Fruit fly (Drosophila melanogaster) whole organism, pupa: Measurements from ENCODE around the gene verm.
A peak's percentile ranks its signal among the peaks of the same experiment; 100 is the strongest.

Experiments
- CG10348 ChIP-seq: fragments of 200-800 bp; sonication (Bioruptor generic); IDR thresholded peaks from 2 replicates; pipeline ENCODE4 v1.3.6; 2022; ENCODE audit warnings: missing biosample characterization, missing genetic modification characterization
- CG12605 ChIP-seq: fragments of 200-800 bp; sonication (Bioruptor generic); IDR thresholded peaks from 2 replicates; pipeline ENCODE4 v1.3.6; 2022; ENCODE audit warnings: missing biosample characterization, missing genetic modification characterization
- CG13204 ChIP-seq: fragments of 200-800 bp; sonication (Bioruptor generic); optimal IDR thresholded peaks from 2 replicates; lab custom pipeline; 2018; ENCODE audit warnings: missing biosample characterization, mild to moderate bottlenecking, missing genetic modification characterization, moderate library complexity
- CG14655 ChIP-seq: fragments of 200-800 bp; sonication (Bioruptor generic); optimal IDR thresholded peaks from 3 replicates; lab custom pipeline; 2017; ENCODE audit warnings: mild to moderate bottlenecking, missing biosample characterization, missing genetic modification reagents, missing genetic modification characterization
- CG15710 ChIP-seq: fragments of 200-800 bp; sonication (Bioruptor generic); optimal IDR thresholded peaks from 2 replicates; lab custom pipeline; 2018; ENCODE audit warnings: missing biosample characterization, mild to moderate bottlenecking, missing genetic modification characterization, moderate library complexity
- CG17806 ChIP-seq: fragments of 200-800 bp; sonication (Bioruptor generic); optimal IDR thresholded peaks from 2 replicates; lab custom pipeline; 2018; ENCODE audit warnings: missing biosample characterization, mild to moderate bottlenecking, missing genetic modification characterization, moderate library complexity
- CG32121 ChIP-seq: fragments of 200-800 bp; sonication (Bioruptor generic); IDR thresholded peaks from 2 replicates; pipeline ENCODE4 v1.3.6; 2022; ENCODE audit warnings: missing biosample characterization, missing genetic modification characterization
- CG34367 ChIP-seq: fragments of 200-800 bp; sonication (Bioruptor generic); optimal IDR thresholded peaks from 2 replicates; lab custom pipeline; 2018; ENCODE audit warnings: missing biosample characterization, mild to moderate bottlenecking, missing genetic modification characterization
- CG4496 ChIP-seq: fragments of 200-800 bp; sonication (Bioruptor generic); IDR thresholded peaks from 3 replicates; pipeline ENCODE4 v1.3.6; 2022; ENCODE audit warnings: missing biosample characterization, missing genetic modification characterization
- CG8159 ChIP-seq: fragments of 200-800 bp; sonication (Bioruptor generic); optimal IDR thresholded peaks from 3 replicates; lab custom pipeline; 2018; ENCODE audit warnings: missing biosample characterization, mild to moderate bottlenecking, missing genetic modification characterization, moderate library complexity
- CG8301 ChIP-seq: fragments of 200-800 bp; sonication (Bioruptor generic); optimal IDR thresholded peaks from 2 replicates; lab custom pipeline; 2018; ENCODE audit warnings: missing biosample characterization, mild to moderate bottlenecking, missing genetic modification characterization
- CG9948 ChIP-seq: fragments of 200-800 bp; sonication (Bioruptor generic); optimal IDR thresholded peaks from 2 replicates; lab custom pipeline; 2018; ENCODE audit warnings: missing biosample characterization, mild to moderate bottlenecking, missing genetic modification characterization, moderate library complexity
- D1 ChIP-seq: fragments of 200-800 bp; sonication (Bioruptor generic); optimal IDR thresholded peaks from 2 replicates; lab custom pipeline; 2018; ENCODE audit warnings: missing biosample characterization, mild to moderate bottlenecking, missing genetic modification characterization, moderate library complexity
- EcR ChIP-seq: fragments of 200-800 bp; sonication (Bioruptor generic); optimal IDR thresholded peaks from 3 replicates; lab custom pipeline; 2019; ENCODE audit warnings: missing biosample characterization, missing genetic modification characterization, mild to moderate bottlenecking, moderate library complexity, missing genetic modification reagents
- Ets98B ChIP-seq: fragments of 200-800 bp; sonication (Bioruptor generic); IDR thresholded peaks from 2 replicates; pipeline ENCODE4 v1.3.6; 2022; ENCODE audit warnings: missing biosample characterization, missing genetic modification characterization
- Pif1A ChIP-seq: fragments of 200-800 bp; sonication (Bioruptor generic); optimal IDR thresholded peaks from 3 replicates; lab custom pipeline; 2016; ENCODE audit warnings: missing biosample characterization, missing genetic modification characterization
- Pif1B ChIP-seq: fragments of 200-800 bp; sonication (Bioruptor generic); optimal IDR thresholded peaks from 3 replicates; lab custom pipeline; 2016; ENCODE audit warnings: missing biosample characterization, missing genetic modification characterization
- Snoo ChIP-seq: fragments of 200-800 bp; sonication (Bioruptor generic); optimal IDR thresholded peaks from 3 replicates; lab custom pipeline; 2017; ENCODE audit warnings: missing biosample characterization, mild to moderate bottlenecking, missing genetic modification characterization, inconsistent platforms
- fd96Ca ChIP-seq: fragments of 200-800 bp; sonication (Bioruptor generic); IDR thresholded peaks from 3 replicates; pipeline ENCODE4 v1.3.6; 2022; ENCODE audit warnings: missing biosample characterization, missing genetic modification characterization
- gl ChIP-seq: fragments of 200-800 bp; sonication (Bioruptor generic); optimal IDR thresholded peaks from 2 replicates; lab custom pipeline; 2018; ENCODE audit warnings: missing biosample characterization, mild to moderate bottlenecking, missing genetic modification characterization
- rn ChIP-seq: fragments of 200-800 bp; sonication (Bioruptor generic); IDR thresholded peaks from 2 replicates; pipeline ENCODE4 v1.3.6; 2022; ENCODE audit warnings: missing biosample characterization, missing genetic modification characterization

The verm gene

dm6 chr3L:19665059-19665626 lies 29.9 kb downstream of the verm start:
- no peak for TF ChIP-seq CG9948 (tag; lab: Kevin White, UChicago)
- TF ChIP-seq Pif1A (GFP tag; lab: Kevin White, UChicago) = no peak
- TF ChIP-seq CG14655 = peak; percentile 1
- no peak for TF ChIP-seq rn (GFP tag; lab: Robert Waterston, UW)
- no peak for TF ChIP-seq CG13204
- TF ChIP-seq CG34367 = no peak
- TF ChIP-seq, all 21 proteins: peak for 1

- 0 out of 3 replicates have a peak, but pooled peaks have one; percentile 26 for TF ChIP-seq CG4496
- TF ChIP-seq rn (GFP tag; lab: Robert Waterston, UW) = no peak
- no peak for TF ChIP-seq Pif1A (GFP tag; lab: Kevin White, UChicago)
- TF ChIP-seq CG9948 (tag; lab: Kevin White, UChicago) = no peak
- TF ChIP-seq Snoo = no peak
- TF ChIP-seq Pif1B (GFP tag; lab: Kevin White, UChicago) = peak; percentile 2
- no peak for TF ChIP-seq CG34367
These were observed 31.3 kb downstream of the verm start, which contains the start of gene tey for dm6 chr3L:19663605-19664230. TSS of gene tey (minus strand) at chr3L:19664104.

dm6 chr3L:19662892-19663291 lies 32.2 kb downstream of the verm start:
- TF ChIP-seq Snoo (no peak), CG4496 (no peak), CG9948 (tag; lab: Kevin White, UChicago) (no peak), D1 (tag; lab: Kevin White, UChicago) (no peak), CG34367 (no peak), CG8301 (tag; lab: Kevin White, UChicago) (no peak), CG12605 (GFP tag; lab: Robert Waterston, UW) (no peak)
- TF ChIP-seq, all 21 proteins: peak for 0

- no peak for TF ChIP-seq D1 (tag; lab: Kevin White, UChicago)
- peak; percentile 7 for TF ChIP-seq CG8159 (tag; lab: Kevin White, UChicago)
These were observed 39.1 kb downstream of the verm start for dm6 chr3L:19655923-19656322.

dm6 chr3L:19653470-19653869 lies 41.6 kb downstream of the verm start:
- TF ChIP-seq CG10348 = no peak
- no peak for TF ChIP-seq CG12605 (GFP tag; lab: Robert Waterston, UW)
- no peak for TF ChIP-seq Pif1A (GFP tag; lab: Kevin White, UChicago)
- TF ChIP-seq CG8301 (tag; lab: Kevin White, UChicago) = no peak
- TF ChIP-seq CG34367 = no peak
- TF ChIP-seq EcR (GFP tag; lab: Kevin White, UChicago) = no peak
- no peak for TF ChIP-seq Snoo
- TF ChIP-seq CG17806 = no peak
- no peak for TF ChIP-seq D1 (tag; lab: Kevin White, UChicago)
- TF ChIP-seq fd96Ca (GFP tag; lab: Robert Waterston, UW) = no peak
- no peak for TF ChIP-seq Ets98B
- no peak for TF ChIP-seq Pif1B (GFP tag; lab: Kevin White, UChicago)
- no peak for TF ChIP-seq rn (GFP tag; lab: Robert Waterston, UW)

dm6 chr3L:19650588-19650987 lies 44.5 kb downstream of the verm start:
- TF ChIP-seq CG8159 (tag; lab: Kevin White, UChicago) (peak; percentile 51), CG14655 (peak; percentile 47), CG9948 (tag; lab: Kevin White, UChicago) (peak; percentile 24), rn (GFP tag; lab: Robert Waterston, UW) (peak; percentile 63; the same call in 1 of the 2 replicates), CG17806 (peak; percentile 54), Snoo (peak; percentile 74), CG34367 (peak; percentile 57), CG12605 (GFP tag; lab: Robert Waterston, UW) (peak; percentile 91), Pif1A (GFP tag; lab: Kevin White, UChicago) (no peak), gl (tag; lab: Kevin White, UChicago) (peak; percentile 60), Pif1B (GFP tag; lab: Kevin White, UChicago) (no peak), CG8301 (tag; lab: Kevin White, UChicago) (peak; percentile 7), D1 (tag; lab: Kevin White, UChicago) (no peak), CG13204 (peak; percentile 62), CG32121 (peak; percentile 81), Ets98B (peak; percentile 82), fd96Ca (GFP tag; lab: Robert Waterston, UW) (peak; percentile 74; the same call in 2 of the 3 replicates), EcR (GFP tag; lab: Kevin White, UChicago) (no peak), CG15710 (peak; percentile 67), CG10348 (no peak), CG4496 (peak; percentile 93)

- TF ChIP-seq CG9948 (tag; lab: Kevin White, UChicago) (no peak), CG4496 (no peak), fd96Ca (GFP tag; lab: Robert Waterston, UW) (no peak), CG17806 (no peak), CG32121 (no peak), CG8159 (tag; lab: Kevin White, UChicago) (no peak), gl (tag; lab: Kevin White, UChicago) (no peak), CG34367 (no peak), CG10348 (no peak), CG8301 (tag; lab: Kevin White, UChicago) (no peak), CG13204 (no peak), CG12605 (GFP tag; lab: Robert Waterston, UW) (no peak), Snoo (no peak), Ets98B (no peak), CG15710 (no peak), Pif1B (GFP tag; lab: Kevin White, UChicago) (no peak), CG14655 (no peak), Pif1A (GFP tag; lab: Kevin White, UChicago) (no peak), D1 (tag; lab: Kevin White, UChicago) (no peak)
These were observed 44.9 kb downstream of the verm start for dm6 chr3L:19650121-19650520.
